Fruit fly (Drosophila melanogaster): ENCODE data around the gene CG11786.

CG11786 gene

dm6 chr3R:25027281-25028219 lies 18.6 kb upstream of the CG11786 start (continued):
- TF ChIP-seq chn (GFP tag; optimal IDR thresholded peaks at IDR 0.05) (no peak), Doc3 (GFP tag; IDR thresholded peaks at IDR 0.05; ENCODE audit: partially characterized antibody) (no peak), slou (GFP tag; optimal IDR thresholded peaks at IDR 0.05) (no peak), Lpt (GFP tag; optimal IDR thresholded peaks at IDR 0.05) (no peak), stwl (tag; optimal IDR thresholded peaks at IDR 0.05) (no peak), Oli (tag; optimal IDR thresholded peaks at IDR 0.05) (no peak), TFAM (GFP tag; optimal IDR thresholded peaks at IDR 0.05) (no peak), so (GFP tag; IDR thresholded peaks at IDR 0.05) (no peak), vnd (GFP tag; IDR thresholded peaks at IDR 0.05; ENCODE audit: partially characterized antibody) (no peak), Myb (GFP tag; optimal IDR thresholded peaks at IDR 0.05) (peak; percentile 43), CG6689 (GFP tag; IDR thresholded peaks at IDR 0.05) (0 out of 2 replicates have a peak, but pooled peaks have one; percentile 28), CG8089 (GFP tag; optimal IDR thresholded peaks at IDR 0.05) (no peak), peb (GFP tag; IDR thresholded peaks at IDR 0.05) (no peak), CG3726 (GFP tag; IDR thresholded peaks at IDR 0.05) (no peak), slbo (GFP tag; IDR thresholded peaks at IDR 0.05) (peak; percentile 26; the same call in 1 of the 2 replicates), bowl (GFP tag; IDR thresholded peaks at IDR 0.05) (no peak), sima (GFP tag; optimal IDR thresholded peaks at IDR 0.05) (no peak), Mad (GFP tag; optimal IDR thresholded peaks at IDR 0.05) (no peak), mld (GFP tag; IDR thresholded peaks at IDR 0.05; ENCODE audit: partially characterized antibody) (no peak), gcm (GFP tag; optimal IDR thresholded peaks at IDR 0.05) (no peak), cas (GFP tag; IDR thresholded peaks at IDR 0.05) (no peak), ham (GFP tag; IDR thresholded peaks at IDR 0.05) (no peak), Taf1 (GFP tag; IDR thresholded peaks at IDR 0.05) (no peak), Hand (GFP tag; optimal IDR thresholded peaks at IDR 0.05) (peak; percentile 63), CG4360 (GFP tag; IDR thresholded peaks at IDR 0.05) (no peak), toy (GFP tag; IDR thresholded peaks at IDR 0.05) (no peak), CG9437 (GFP tag; optimal IDR thresholded peaks at IDR 0.05) (peak; percentile 61), pum (GFP tag; optimal IDR thresholded peaks at IDR 0.05) (no peak), knrl (GFP tag; IDR thresholded peaks at IDR 0.05; ENCODE audit: partially characterized antibody) (no peak), CG1647 (GFP tag; optimal IDR thresholded peaks at IDR 0.05) (no peak), maf-S (GFP tag; optimal IDR thresholded peaks at IDR 0.05) (peak; percentile 8), trh (GFP tag; optimal IDR thresholded peaks at IDR 0.05) (no peak), dmrt11E (tag; optimal IDR thresholded peaks at IDR 0.05) (no peak), CG33213 (GFP tag; optimal IDR thresholded peaks at IDR 0.05) (no peak), CG1529 (GFP tag; optimal IDR thresholded peaks at IDR 0.05) (no peak), CG7372 (GFP tag; IDR thresholded peaks at IDR 0.05) (no peak), CG11696 (GFP tag; IDR thresholded peaks at IDR 0.05) (no peak), wdn (GFP tag; IDR thresholded peaks at IDR 0.05) (no peak), gcm2 (GFP tag; optimal IDR thresholded peaks at IDR 0.05) (no peak), CG30020 (tag; optimal IDR thresholded peaks at IDR 0.05) (no peak), unc-4 (GFP tag; IDR thresholded peaks at IDR 0.05; ENCODE audit: partially characterized antibody) (no peak), br (optimal IDR thresholded peaks at IDR 0.05) (no peak), Xbp1 (GFP tag; optimal IDR thresholded peaks at IDR 0.05) (no peak), Bgb (GFP tag; IDR thresholded peaks at IDR 0.05; ENCODE audit: partially characterized antibody) (0 out of 2 replicates have a peak, but pooled peaks have one; percentile 28), CG9609 (GFP tag; optimal IDR thresholded peaks at IDR 0.05) (peak; percentile 9), CG13287 (GFP tag; IDR thresholded peaks at IDR 0.05; ENCODE audit: partially characterized antibody) (no peak), CG12219 (GFP tag; optimal IDR thresholded peaks at IDR 0.05) (no peak), pho (GFP tag; optimal IDR thresholded peaks at IDR 0.05) (peak; percentile 44), CG4424 (GFP tag; optimal IDR thresholded peaks at IDR 0.05) (no peak), pnt (GFP tag; optimal IDR thresholded peaks at IDR 0.05) (no peak)

All from whole organism, embryonic.